Fruit fly (Drosophila melanogaster): ENCODE data around the gene CG14708.

The CG14708 gene

DNA sequence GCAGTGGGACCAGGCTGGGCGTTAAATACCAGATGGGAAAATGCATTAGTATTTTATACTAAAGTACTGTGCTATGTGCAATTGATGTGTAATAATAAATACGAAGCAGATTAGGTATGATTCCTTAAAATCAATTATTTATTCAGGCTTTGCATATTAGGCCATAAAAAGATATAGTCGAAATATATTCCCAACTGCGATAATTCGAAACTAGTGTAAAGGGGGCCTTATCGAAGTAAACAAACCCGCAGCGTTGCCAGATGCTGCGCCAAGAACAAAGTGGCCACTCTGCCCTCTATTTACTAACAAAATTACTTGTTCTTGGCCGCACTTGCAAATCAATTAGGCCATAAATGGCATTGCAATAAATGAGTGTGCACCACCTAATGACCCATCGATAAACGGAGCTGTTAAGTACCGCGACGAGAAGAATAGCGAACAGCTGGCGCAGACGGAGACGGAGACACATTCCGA lies 3.6 kb downstream of the CG14708 start, which contains the start of gene CG10898 (continued):
- peak; percentile 16 for TF ChIP-seq CG4707 (GFP tag; optimal IDR thresholded peaks at IDR 0.05)
- peak; percentile 68 for TF ChIP-seq cato (GFP tag; optimal IDR thresholded peaks at IDR 0.05; ENCODE audit: borderline replicate concordance)
- TF ChIP-seq nerfin-1 (tag; optimal IDR thresholded peaks at IDR 0.05) = peak; percentile 96
- peak; percentile 77 for TF ChIP-seq dmrt99B (tag; optimal IDR thresholded peaks at IDR 0.05)
- peak; percentile 31; the same call in 1 of the 2 replicates for TF ChIP-seq GATAe (GFP tag; conservative IDR thresholded peaks at IDR 0.05)
- peak; percentile 89 for TF ChIP-seq unpg (GFP tag; optimal IDR thresholded peaks at IDR 0.05)
- TF ChIP-seq CG5180 (GFP tag; optimal IDR thresholded peaks at IDR 0.05) = no peak
- peak; percentile 79 for TF ChIP-seq CG18599 (GFP tag; optimal IDR thresholded peaks at IDR 0.05)
- peak; percentile 83 for TF ChIP-seq Rx (GFP tag; IDR thresholded peaks at IDR 0.05)
- TF ChIP-seq pfk (GFP tag; optimal IDR thresholded peaks at IDR 0.05) = no peak
- no peak for TF ChIP-seq abd-A (tag; optimal IDR thresholded peaks at IDR 0.05)
- TF ChIP-seq CG33557 (GFP tag; optimal IDR thresholded peaks at IDR 0.05) = peak; percentile 40
- TF ChIP-seq CG10565 (GFP tag; optimal IDR thresholded peaks at IDR 0.05) = peak; percentile 10
- peak; percentile 92 for TF ChIP-seq CG3847 (GFP tag; IDR thresholded peaks at IDR 0.05)
- TF ChIP-seq Optix (GFP tag; IDR thresholded peaks at IDR 0.05) = peak; percentile 73
- peak; percentile 62 for TF ChIP-seq CG12071 (GFP tag; optimal IDR thresholded peaks at IDR 0.05)
- TF ChIP-seq Fer3 (tag; optimal IDR thresholded peaks at IDR 0.05) = peak; percentile 78
- peak; percentile 84 for TF ChIP-seq PHDP (tag; optimal IDR thresholded peaks at IDR 0.05)
- TF ChIP-seq Opbp (GFP tag; IDR thresholded peaks at IDR 0.05; ENCODE audit: partially characterized antibody) = no peak
- peak; percentile 65 for TF ChIP-seq dmrt11E (tag; optimal IDR thresholded peaks at IDR 0.05)
- TF ChIP-seq tin (GFP tag; optimal IDR thresholded peaks at IDR 0.05) = peak; percentile 85
- TF ChIP-seq vfl (GFP tag; optimal IDR thresholded peaks at IDR 0.05) = peak; percentile 68
- TF ChIP-seq CG30431 (GFP tag; optimal IDR thresholded peaks at IDR 0.05) = peak; percentile 61
- TF ChIP-seq CG11723 (GFP tag; optimal IDR thresholded peaks at IDR 0.05) = peak; percentile 46
- peak; percentile 82 for TF ChIP-seq CG3726 (GFP tag; IDR thresholded peaks at IDR 0.05)
- peak; percentile 89 for TF ChIP-seq HmgZ (tag; optimal IDR thresholded peaks at IDR 0.05)
- peak; percentile 83 for TF ChIP-seq CG11504 (tag; optimal IDR thresholded peaks at IDR 0.05)
- peak; percentile 41 for TF ChIP-seq hkb (optimal IDR thresholded peaks at IDR 0.05)
- peak; percentile 88 for TF ChIP-seq hkb (GFP tag; IDR thresholded peaks at IDR 0.05)
- peak; percentile 78 for TF ChIP-seq CG4424 (GFP tag; optimal IDR thresholded peaks at IDR 0.05)
- peak; percentile 71 for TF ChIP-seq CG15601 (tag; optimal IDR thresholded peaks at IDR 0.05)
- TF ChIP-seq Med (GFP tag) = peak; percentile 98
- TF ChIP-seq fd102C (GFP tag; optimal IDR thresholded peaks at IDR 0.05) = no peak
- TF ChIP-seq ttk (GFP tag; IDR thresholded peaks at IDR 0.05) = peak; percentile 82
- peak; percentile 86 for TF ChIP-seq Sox102F (GFP tag; optimal IDR thresholded peaks at IDR 0.05)
- peak; percentile 78 for TF ChIP-seq CG13123 (GFP tag; optimal IDR thresholded peaks at IDR 0.05)
- TF ChIP-seq CG11247 (GFP tag; IDR thresholded peaks at IDR 0.05) = peak; percentile 79
- peak; percentile 89 for TF ChIP-seq gem (tag; optimal IDR thresholded peaks at IDR 0.05)
- peak; percentile 72 for TF ChIP-seq CG12299 (tag; optimal IDR thresholded peaks at IDR 0.05)
- TF ChIP-seq CG11085 (GFP tag; IDR thresholded peaks at IDR 0.05) = peak; percentile 81
- peak; percentile 84 for TF ChIP-seq CG9609 (GFP tag; optimal IDR thresholded peaks at IDR 0.05)
- TF ChIP-seq luna (GFP tag; optimal IDR thresholded peaks at IDR 0.05) = peak; percentile 68
- no peak for TF ChIP-seq cg (GFP tag; optimal IDR thresholded peaks at IDR 0.05)
- TF ChIP-seq slou (GFP tag; optimal IDR thresholded peaks at IDR 0.05) = peak; percentile 59
- peak; percentile 33 for TF ChIP-seq Vsx1 (GFP tag; optimal IDR thresholded peaks at IDR 0.05)
- TF ChIP-seq run (tag; optimal IDR thresholded peaks at IDR 0.05) = peak; percentile 7
- no peak for TF ChIP-seq eve (GFP tag; optimal IDR thresholded peaks at IDR 0.05)
- TF ChIP-seq CG2889 (GFP tag; IDR thresholded peaks at IDR 0.05) = peak; percentile 80
- TF ChIP-seq kni (GFP tag; optimal IDR thresholded peaks at IDR 0.05) = peak; percentile 21
- TF ChIP-seq nom (GFP tag; optimal IDR thresholded peaks at IDR 0.05) = no peak
